Worm (Caenorhabditis elegans) whole organism, late embryonic: Measurements from ENCODE around the gene tag-273.

Experiments used
- C38D4.7 ChIP-seq: fragments of 200-800 bp; sonication (Bioruptor generic); optimal IDR thresholded peaks from 2 replicates; lab custom pipeline; 2018; ENCODE audit warnings: mild to moderate bottlenecking, missing genetic modification characterization, moderate library complexity, missing compliant biosample characterization
- F13H6.1 ChIP-seq: sonication (generic microtip); optimal IDR thresholded peaks from 2 replicates; lab custom pipeline; 2016; ENCODE audit warnings: missing genetic modification characterization, missing compliant biosample characterization
- K02D7.2 ChIP-seq: sonication (generic microtip); optimal IDR thresholded peaks from 2 replicates; lab custom pipeline; 2017; ENCODE audit warnings: mild to moderate bottlenecking, missing genetic modification characterization, missing compliant biosample characterization
- T23F11.4 ChIP-seq: fragments of 200-800 bp; sonication (Bioruptor generic); optimal IDR thresholded peaks from 2 replicates; lab custom pipeline; 2018; ENCODE audit warnings: mild to moderate bottlenecking, missing genetic modification characterization, missing compliant biosample characterization
- Y22D7AL.16 ChIP-seq: sonication (generic microtip); optimal IDR thresholded peaks from 2 replicates; lab custom pipeline; 2016; ENCODE audit warnings: missing genetic modification characterization, missing compliant biosample characterization
- ama-1 ChIP-seq: fragments of 150-350 bp; optimal IDR thresholded peaks from 2 replicates; lab custom pipeline; 2014
- ceh-18 ChIP-seq: sonication (generic microtip); optimal IDR thresholded peaks from 2 replicates; lab custom pipeline; 2016; ENCODE audit warnings: missing genetic modification characterization, missing compliant biosample characterization
- ceh-19 ChIP-seq: fragments of 200-800 bp; sonication (Bioruptor generic); optimal IDR thresholded peaks from 2 replicates; lab custom pipeline; 2018; ENCODE audit warnings: mild to moderate bottlenecking, missing genetic modification characterization, missing compliant biosample characterization
- ceh-2 ChIP-seq: sonication (generic microtip); optimal IDR thresholded peaks from 2 replicates; lab custom pipeline; 2016; ENCODE audit warnings: missing genotype, missing genetic modification characterization, missing compliant biosample characterization
- ceh-22 ChIP-seq: sonication (generic microtip); optimal IDR thresholded peaks from 2 replicates; lab custom pipeline; 2017; ENCODE audit warnings: missing biosample characterization, missing genetic modification characterization
- ceh-30 ChIP-seq: fragments of 150-350 bp; optimal IDR thresholded peaks from 2 replicates; lab custom pipeline; 2014; ENCODE audit warnings: missing biosample characterization, missing genetic modification characterization
- ceh-31 ChIP-seq: sonication (generic microtip); optimal IDR thresholded peaks from 2 replicates; lab custom pipeline; 2016; ENCODE audit warnings: missing genetic modification characterization, missing compliant biosample characterization
- ceh-34 ChIP-seq: sonication (generic microtip); optimal IDR thresholded peaks from 2 replicates; lab custom pipeline; 2016; ENCODE audit warnings: mild to moderate bottlenecking, missing genetic modification characterization, missing compliant biosample characterization
- ceh-45 ChIP-seq: fragments of 200-800 bp; sonication (Bioruptor generic); IDR thresholded peaks from 2 replicates; pipeline ENCODE4 v1.3.6; 2022; ENCODE audit warnings: missing genetic modification reagents, missing genetic modification characterization, missing compliant biosample characterization
- ceh-48 ChIP-seq: sonication (generic microtip); optimal IDR thresholded peaks from 2 replicates; lab custom pipeline; 2016; ENCODE audit warnings: missing genetic modification characterization, inconsistent platforms, missing compliant biosample characterization
- ceh-9 ChIP-seq: sonication (generic microtip); optimal IDR thresholded peaks from 2 replicates; lab custom pipeline; 2016; ENCODE audit warnings: mild to moderate bottlenecking, missing genetic modification characterization, inconsistent platforms, missing compliant biosample characterization
- che-1 ChIP-seq: sonication (generic microtip); optimal IDR thresholded peaks from 2 replicates; lab custom pipeline; 2016; ENCODE audit warnings: mild to moderate bottlenecking, missing genetic modification characterization, missing compliant biosample characterization
- dmd-4 ChIP-seq: sonication (generic microtip); optimal IDR thresholded peaks from 2 replicates; lab custom pipeline; 2016; ENCODE audit warnings: borderline replicate concordance, missing genetic modification characterization, missing compliant biosample characterization
- dve-1 ChIP-seq: sonication (generic microtip); optimal IDR thresholded peaks from 2 replicates; lab custom pipeline; 2017; ENCODE audit warnings: antibody characterized with exemption, mild to moderate bottlenecking, missing genetic modification characterization, missing compliant biosample characterization
- elt-2 ChIP-seq: sonication (generic microtip); optimal IDR thresholded peaks from 2 replicates; lab custom pipeline; 2016; ENCODE audit warnings: missing genetic modification reagents, missing genetic modification characterization, missing compliant biosample characterization
- elt-4 ChIP-seq: sonication (generic microtip); optimal IDR thresholded peaks from 2 replicates; lab custom pipeline; 2016; ENCODE audit warnings: missing genetic modification characterization, missing compliant biosample characterization
- fkh-6 ChIP-seq: sonication (generic microtip); optimal IDR thresholded peaks from 2 replicates; lab custom pipeline; 2016; ENCODE audit warnings: missing genetic modification characterization, missing compliant biosample characterization
- madf-2 ChIP-seq: sonication (generic microtip); optimal IDR thresholded peaks from 2 replicates; lab custom pipeline; 2017; ENCODE audit warnings: missing genetic modification characterization, missing compliant biosample characterization
- mec-3 ChIP-seq: sonication (generic microtip); optimal IDR thresholded peaks from 2 replicates; lab custom pipeline; 2016; ENCODE audit warnings: borderline replicate concordance, missing genetic modification characterization, missing compliant biosample characterization
- nfya-1 ChIP-seq: sonication (generic microtip); optimal IDR thresholded peaks from 2 replicates; lab custom pipeline; 2017; ENCODE audit warnings: missing genetic modification characterization, mild to moderate bottlenecking, missing compliant biosample characterization, antibody characterized with exemption, moderate library complexity
- nhr-11 ChIP-seq: fragments of 150-350 bp; optimal IDR thresholded peaks from 2 replicates; lab custom pipeline; 2014; ENCODE audit warnings: missing biosample characterization, missing genetic modification characterization
- npax-4 ChIP-seq: sonication (generic microtip); optimal IDR thresholded peaks from 2 replicates; lab custom pipeline; 2016; ENCODE audit warnings: missing genetic modification characterization, missing compliant biosample characterization
- odd-2 ChIP-seq: sonication (generic microtip); optimal IDR thresholded peaks from 2 replicates; lab custom pipeline; 2017; ENCODE audit warnings: antibody characterized with exemption, mild to moderate bottlenecking, missing genetic modification characterization, missing compliant biosample characterization
- pax-1 ChIP-seq: fragments of 150-350 bp; optimal IDR thresholded peaks from 2 replicates; lab custom pipeline; 2014; ENCODE audit warnings: missing biosample characterization, missing genetic modification characterization
- pha-2 ChIP-seq: sonication (generic microtip); optimal IDR thresholded peaks from 2 replicates; lab custom pipeline; 2017; ENCODE audit warnings: mild to moderate bottlenecking, missing genetic modification characterization, missing compliant biosample characterization
- pros-1 ChIP-seq: fragments of 150-350 bp; optimal IDR thresholded peaks from 2 replicates; lab custom pipeline; 2014; ENCODE audit warnings: missing biosample characterization, missing genetic modification reagents, missing genetic modification characterization
- rnt-1 ChIP-seq: sonication (generic microtip); optimal IDR thresholded peaks from 2 replicates; lab custom pipeline; 2016; ENCODE audit warnings: missing genetic modification characterization, missing compliant biosample characterization
- sdc-2 ChIP-seq: sonication (generic microtip); optimal IDR thresholded peaks from 2 replicates; lab custom pipeline; 2016; ENCODE audit warnings: missing genotype, missing genetic modification characterization, missing compliant biosample characterization
- sox-4 ChIP-seq: sonication (generic microtip); optimal IDR thresholded peaks from 2 replicates; lab custom pipeline; 2017; ENCODE audit warnings: mild to moderate bottlenecking, missing genetic modification characterization, inconsistent platforms, missing compliant biosample characterization
- syd-9 ChIP-seq: sonication (generic microtip); optimal IDR thresholded peaks from 2 replicates; lab custom pipeline; 2016; ENCODE audit warnings: mild to moderate bottlenecking, missing genetic modification characterization, moderate library complexity, missing compliant biosample characterization
- tbx-2 ChIP-seq: sonication (generic microtip); optimal IDR thresholded peaks from 2 replicates; lab custom pipeline; 2016; ENCODE audit warnings: missing genetic modification characterization, missing compliant biosample characterization
- unc-42 ChIP-seq: sonication (generic microtip); optimal IDR thresholded peaks from 2 replicates; lab custom pipeline; 2016; ENCODE audit warnings: missing genotype, missing genetic modification characterization, missing compliant biosample characterization
- zip-5 ChIP-seq: sonication (generic microtip); optimal IDR thresholded peaks from 2 replicates; lab custom pipeline; 2016; ENCODE audit warnings: missing genetic modification characterization, missing compliant biosample characterization

tag-273 gene

DNA sequence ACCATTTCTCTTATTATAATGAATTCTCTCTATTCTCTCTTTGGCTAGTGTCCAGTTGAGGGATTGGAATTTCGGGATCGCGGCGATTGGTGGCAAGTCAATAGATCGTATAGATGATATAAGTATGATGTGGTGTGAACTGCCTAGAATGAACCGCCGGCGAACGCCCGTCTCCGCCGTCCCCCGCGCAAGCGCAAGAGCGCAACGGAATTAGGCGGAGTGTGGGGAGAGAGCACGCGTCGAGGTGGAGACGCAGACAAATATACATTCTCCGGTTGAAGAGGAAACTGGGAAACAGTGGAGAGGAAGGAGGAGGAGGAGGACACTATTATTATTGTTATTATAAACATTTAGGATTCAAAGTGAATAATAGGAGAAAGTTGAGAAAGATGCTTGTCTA, 8.5 kb downstream of the tag-273 start (continued):
- TF ChIP-seq ceh-2 (tag; lab: Kevin White, UChicago), result peak; percentile 31
- TF ChIP-seq tbx-2, result peak; percentile 69
- peak; percentile 38 for TF ChIP-seq dmd-4 (tag; lab: Kevin White, UChicago)

DNA sequence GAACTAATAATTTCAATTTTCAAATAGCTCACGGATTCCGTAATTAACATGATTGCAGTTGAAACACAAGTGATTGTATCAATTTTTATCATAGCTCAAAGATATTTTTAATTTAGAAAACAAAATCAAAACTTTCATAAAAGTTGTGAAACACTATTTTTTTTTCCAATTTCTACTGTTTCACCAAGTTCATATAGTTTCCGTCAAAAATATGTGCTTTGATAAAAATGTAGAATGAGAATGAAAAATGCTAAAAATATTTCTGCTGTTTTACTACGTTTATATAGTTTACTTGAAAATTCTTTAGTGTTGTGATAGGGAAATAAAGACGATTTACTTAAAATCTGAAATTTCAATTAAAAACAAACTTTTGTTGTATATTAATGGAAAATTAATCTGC, 9.5 kb downstream of the tag-273 start:
- TF ChIP-seq fkh-6 (tag; lab: Kevin White, UChicago) (no peak), elt-2 (tag; lab: Kevin White, UChicago) (no peak), zip-5 (tag; lab: Kevin White, UChicago) (no peak), madf-2 (tag; lab: Kevin White, UChicago) (no peak), pros-1 (tag; lab: Kevin White, UChicago) (no peak), syd-9 (tag; lab: Kevin White, UChicago) (no peak), T23F11.4 (GFP tag; lab: Kevin White, UChicago) (no peak), ceh-19 (GFP tag; lab: Kevin White, UChicago) (no peak), rnt-1 (tag; lab: Kevin White, UChicago) (no peak), unc-42 (tag; lab: Kevin White, UChicago) (no peak), nhr-11 (tag; lab: Kevin White, UChicago) (no peak), sdc-2 (tag; lab: Kevin White, UChicago) (no peak), pax-1 (no peak), ceh-22 (no peak), C38D4.7 (GFP tag; lab: Kevin White, UChicago) (no peak), dve-1 (tag; lab: Kevin White, UChicago) (no peak), ceh-9 (tag; lab: Kevin White, UChicago) (no peak), ceh-18 (tag; lab: Kevin White, UChicago) (no peak)
- TF ChIP-seq, all 69 proteins: peak for 0

DNA sequence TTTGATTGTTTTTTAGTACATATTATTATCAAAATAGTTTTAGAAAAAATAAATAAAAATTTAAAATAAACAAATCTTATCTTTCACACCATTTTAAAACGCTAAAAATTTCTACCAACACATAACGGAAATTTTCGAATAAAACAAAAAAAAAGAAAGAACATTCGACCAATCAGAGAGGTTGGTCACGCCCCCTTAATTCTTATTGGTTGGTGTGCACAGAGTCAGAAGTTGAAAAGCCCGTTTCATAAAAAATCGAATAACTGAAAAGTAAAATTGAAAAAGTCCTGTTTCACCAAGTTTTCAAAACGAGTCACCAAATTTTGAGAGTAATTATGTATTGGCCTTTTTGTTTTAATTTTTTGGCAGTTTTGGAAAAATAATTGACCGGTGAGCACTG, 13.8 kb downstream of the tag-273 start:
- TF ChIP-seq Y22D7AL.16, result no peak
- TF ChIP-seq ceh-45 (GFP tag; lab: Robert Waterston, UW), result no peak
- TF ChIP-seq odd-2 (tag; lab: Kevin White, UChicago), result no peak
- TF ChIP-seq ceh-31 (tag; lab: Kevin White, UChicago), result no peak
- TF ChIP-seq nfya-1 (tag; lab: Kevin White, UChicago), result peak; percentile 77
- no peak for TF ChIP-seq elt-2 (tag; lab: Kevin White, UChicago)
- no peak for TF ChIP-seq npax-4
- TF ChIP-seq sox-4 (tag; lab: Kevin White, UChicago), result no peak
- TF ChIP-seq, all 69 proteins: peak for 1

DNA sequence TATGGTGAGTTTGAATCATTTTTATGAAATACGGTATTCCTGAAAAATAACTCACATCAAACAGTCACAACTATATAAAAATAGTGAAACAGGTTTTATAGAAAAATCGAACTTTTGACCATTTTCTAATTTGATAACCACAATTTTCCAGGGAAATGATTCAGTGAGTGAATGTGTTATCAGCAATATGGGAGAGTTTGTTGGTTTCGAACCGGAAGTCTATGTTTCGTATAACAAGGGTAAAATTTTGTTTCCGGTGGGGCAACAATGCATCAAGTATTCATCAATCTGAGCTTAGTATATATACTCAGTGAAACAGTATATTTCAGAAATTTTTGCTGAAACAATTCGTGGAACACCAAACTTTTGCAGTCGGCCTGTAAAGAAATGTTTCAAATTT, 21.5 kb downstream of the tag-273 start:
- no peak for TF ChIP-seq tbx-2
- TF ChIP-seq npax-4, result no peak
- TF ChIP-seq ceh-48 (tag; lab: Kevin White, UChicago), result no peak
- TF ChIP-seq che-1 (tag; lab: Kevin White, UChicago), result no peak
- TF ChIP-seq elt-4, result no peak
- no peak for TF ChIP-seq pha-2 (tag; lab: Kevin White, UChicago)
- no peak for TF ChIP-seq nfya-1 (tag; lab: Kevin White, UChicago)
- TF ChIP-seq sdc-2 (tag; lab: Kevin White, UChicago), result no peak
- TF ChIP-seq rnt-1 (tag; lab: Kevin White, UChicago), result no peak
- no peak for TF ChIP-seq ceh-45 (GFP tag; lab: Robert Waterston, UW)
- TF ChIP-seq F13H6.1 (tag; lab: Kevin White, UChicago), result no peak
- no peak for TF ChIP-seq T23F11.4 (GFP tag; lab: Kevin White, UChicago)
- TF ChIP-seq ceh-30 (tag; lab: Kevin White, UChicago), result no peak
- TF ChIP-seq nhr-11 (tag; lab: Kevin White, UChicago), result no peak
- no peak for TF ChIP-seq unc-42 (tag; lab: Kevin White, UChicago)

DNA sequence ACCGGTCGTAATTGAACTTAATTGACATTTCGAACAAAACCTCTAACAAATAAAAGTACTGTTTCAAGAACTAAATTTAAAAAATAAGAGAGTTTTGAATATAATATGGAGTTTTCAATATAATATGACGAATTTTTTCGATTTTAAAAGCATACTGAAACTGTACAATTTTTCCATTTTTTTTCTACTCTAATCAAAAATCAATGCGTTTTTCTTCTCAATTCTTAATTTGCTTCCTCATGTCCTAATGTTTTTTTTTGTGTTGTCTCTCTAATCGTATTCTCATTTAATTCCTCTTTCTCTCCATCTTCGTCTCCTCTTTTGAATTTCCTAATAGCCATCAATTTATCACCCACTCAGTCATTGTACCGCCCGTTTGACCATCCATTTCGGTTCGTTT, 23.0 kb downstream of the tag-273 start, which contains the start of gene Y57G11A.4:
Gene Y57G11A.4, plus strand, starts transcription at position 301 of the 400 bp plus-strand sequence.
- TF ChIP-seq mec-3 (tag; lab: Kevin White, UChicago) (no peak), ama-1 (lab: Kevin White, UChicago) (no peak), madf-2 (tag; lab: Kevin White, UChicago) (no peak), ceh-18 (tag; lab: Kevin White, UChicago) (no peak), zip-5 (tag; lab: Kevin White, UChicago) (no peak), tbx-2 (no peak), K02D7.2 (tag; lab: Kevin White, UChicago) (no peak), ceh-2 (tag; lab: Kevin White, UChicago) (no peak), ceh-34 (tag; lab: Kevin White, UChicago) (no peak), ceh-22 (no peak)
